Worm (Caenorhabditis elegans): ENCODE measurements around the gene C29E4.9.

ce11 chrIII:7979659-7980058 is 22.8 kb upstream of the C29E4.9 start, which contains the start of gene clp-1:
- TF ChIP-seq flt-1 (GFP tag; IDR thresholded peaks at IDR 0.05) (no peak), med-1 (GFP tag; optimal IDR thresholded peaks at IDR 0.05; ENCODE audit: insufficient read depth) (no peak), klf-2 (GFP tag; conservative IDR thresholded peaks at IDR 0.05) (no peak), ref-1 (GFP tag; conservative IDR thresholded peaks at IDR 0.05) (no peak), ztf-23 (GFP tag; IDR thresholded peaks at IDR 0.05) (no peak)

All from whole organism, midembryonic.